Fruit fly (Drosophila melanogaster) whole organism, embryonic: ENCODE measurements around the gene MEP-1.

Experiments
- CG10431 ChIP-seq: fragments of 200-800 bp; sonication (Bioruptor generic); optimal IDR thresholded peaks from 3 replicates; lab custom pipeline; 2018; ENCODE audit warnings: missing biosample characterization, mild to moderate bottlenecking, missing genetic modification characterization
- CG10543 ChIP-seq: fragments of 200-800 bp; sonication (Bioruptor generic); optimal IDR thresholded peaks from 3 replicates; lab custom pipeline; 2017; ENCODE audit warnings: missing biosample characterization, mild to moderate bottlenecking, missing genetic modification characterization, moderate library complexity
- CG11085 ChIP-seq: fragments of 200-800 bp; sonication (Bioruptor generic); IDR thresholded peaks from 2 replicates; pipeline ENCODE4 v1.3.6; 2022; ENCODE audit warnings: missing biosample characterization, missing genetic modification characterization
- CG11247 ChIP-seq: fragments of 200-800 bp; sonication (Bioruptor generic); IDR thresholded peaks from 2 replicates; pipeline ENCODE4 v1.3.6; 2022; ENCODE audit warnings: missing biosample characterization, missing genetic modification characterization
- CG12391 ChIP-seq: fragments of 200-800 bp; sonication (Bioruptor generic); optimal IDR thresholded peaks from 3 replicates; lab custom pipeline; 2018; ENCODE audit warnings: missing biosample characterization, mild to moderate bottlenecking, missing genetic modification characterization, moderate library complexity
- CG12942 ChIP-seq: fragments of 200-800 bp; sonication (Bioruptor generic); optimal IDR thresholded peaks from 3 replicates; lab custom pipeline; 2016; ENCODE audit warnings: missing biosample characterization, missing genetic modification characterization
- CG14441 ChIP-seq: fragments of 200-800 bp; sonication (Bioruptor generic); IDR thresholded peaks from 2 replicates; pipeline ENCODE4 v1.3.6; 2022; ENCODE audit warnings: missing biosample characterization, missing genetic modification characterization
- CG14667 ChIP-seq: fragments of 200-800 bp; sonication (Bioruptor generic); IDR thresholded peaks from 2 replicates; pipeline ENCODE4 v1.3.6; 2022; ENCODE audit warnings: missing biosample characterization, missing genetic modification characterization
- CG17829 ChIP-seq: fragments of 200-800 bp; optimal IDR thresholded peaks from 2 replicates; lab custom pipeline; 2019; ENCODE audit warnings: missing biosample characterization, mild to moderate bottlenecking, missing genetic modification characterization, moderate library complexity
- CG2712 ChIP-seq: fragments of 200-800 bp; optimal IDR thresholded peaks from 3 replicates; lab custom pipeline; 2019; ENCODE audit warnings: missing biosample characterization, mild to moderate bottlenecking, missing genetic modification characterization, moderate library complexity
- CG3407 ChIP-seq: fragments of 200-800 bp; sonication (Bioruptor generic); optimal IDR thresholded peaks from 2 replicates; lab custom pipeline; 2018; ENCODE audit warnings: missing biosample characterization, mild to moderate bottlenecking, missing genetic modification characterization
- CG34224 ChIP-seq: fragments of 200-800 bp; sonication (Bioruptor generic); IDR thresholded peaks from 3 replicates; pipeline ENCODE4 v1.3.6; 2022; ENCODE audit warnings: missing biosample characterization, missing genetic modification characterization; ENCODE audit not compliant: partially characterized antibody
- CG34376 ChIP-seq: fragments of 200-800 bp; sonication (Bioruptor generic); optimal IDR thresholded peaks from 2 replicates; lab custom pipeline; 2018; ENCODE audit warnings: missing biosample characterization, mild to moderate bottlenecking, missing genetic modification characterization
- CG3847 ChIP-seq: fragments of 200-800 bp; sonication (Bioruptor generic); IDR thresholded peaks from 2 replicates; pipeline ENCODE4 v1.3.6; 2022; ENCODE audit warnings: missing biosample characterization, missing genetic modification characterization
- CG3995 ChIP-seq: fragments of 200-800 bp; sonication (Bioruptor generic); optimal IDR thresholded peaks from 3 replicates; lab custom pipeline; 2016; ENCODE audit warnings: missing biosample characterization, missing genetic modification characterization
- CG43689 ChIP-seq: fragments of 200-800 bp; sonication (Bioruptor generic); IDR thresholded peaks from 2 replicates; pipeline ENCODE4 v1.3.6; 2022; ENCODE audit warnings: missing biosample characterization, missing genetic modification characterization
- CG5245 ChIP-seq: fragments of 200-800 bp; sonication (Bioruptor generic); optimal IDR thresholded peaks from 3 replicates; lab custom pipeline; 2016; ENCODE audit warnings: missing biosample characterization, missing genetic modification characterization
- CG6654 ChIP-seq: fragments of 200-800 bp; sonication (Bioruptor generic); optimal IDR thresholded peaks from 2 replicates; lab custom pipeline; 2017; ENCODE audit warnings: missing biosample characterization, mild to moderate bottlenecking, missing genetic modification characterization
- CG7556 ChIP-seq: fragments of 200-800 bp; sonication (Bioruptor generic); optimal IDR thresholded peaks from 2 replicates; lab custom pipeline; 2017; ENCODE audit warnings: missing biosample characterization, mild to moderate bottlenecking, missing genetic modification characterization
- CG7928 ChIP-seq: fragments of 200-800 bp; sonication (Bioruptor generic); optimal IDR thresholded peaks from 2 replicates; lab custom pipeline; 2017; ENCODE audit warnings: missing biosample characterization, mild to moderate bottlenecking, missing genetic modification characterization
- Dbx ChIP-seq: fragments of 200-800 bp; sonication (Bioruptor generic); IDR thresholded peaks from 3 replicates; pipeline ENCODE4 v1.3.6; 2022; ENCODE audit warnings: missing biosample characterization, missing genetic modification characterization
- Hr39 ChIP-seq: fragments of >200 bp; optimal IDR thresholded peaks from 2 replicates; lab custom pipeline; 2017
- Hr51 ChIP-seq, 2 experiments: fragments of 200-800 bp; sonication (Bioruptor generic); optimal IDR thresholded peaks; 2 replicates in 1 of 2; 3 replicates in 1 of 2; lab custom pipeline; 2016 to 2018; ENCODE audit warnings: missing biosample characterization in 2 of 2, missing genetic modification characterization in 2 of 2, mild to moderate bottlenecking in 1 of 2, moderate library complexity in 1 of 2
- MESR4 ChIP-seq: fragments of 200-800 bp; sonication (Bioruptor generic); optimal IDR thresholded peaks from 2 replicates; lab custom pipeline; 2018; ENCODE audit warnings: missing biosample characterization, mild to moderate bottlenecking, missing genetic modification characterization, moderate library complexity
- NC2α ChIP-seq: fragments of 200-800 bp; sonication (Bioruptor generic); optimal IDR thresholded peaks from 2 replicates; lab custom pipeline; 2016; ENCODE audit warnings: missing biosample characterization, missing genetic modification characterization
- Nf-YA ChIP-seq: fragments of 200-800 bp; sonication (Bioruptor generic); IDR thresholded peaks from 2 replicates; pipeline ENCODE4 v1.3.6; 2022; ENCODE audit warnings: missing biosample characterization, missing genetic modification characterization
- NfI ChIP-seq: fragments of 200-800 bp; sonication (Bioruptor generic); optimal IDR thresholded peaks from 3 replicates; lab custom pipeline; 2018; ENCODE audit warnings: missing biosample characterization, mild to moderate bottlenecking, missing genetic modification characterization, moderate library complexity
- Ravus ChIP-seq: fragments of 200-800 bp; sonication (Bioruptor generic); IDR thresholded peaks from 2 replicates; pipeline ENCODE4 v1.3.6; 2022; ENCODE audit warnings: missing biosample characterization, missing genetic modification characterization
- Side ChIP-seq: fragments of 200-800 bp; sonication (Bioruptor generic); optimal IDR thresholded peaks from 2 replicates; lab custom pipeline; 2016; ENCODE audit warnings: missing biosample characterization, missing genetic modification characterization
- Sox102F ChIP-seq: fragments of 200-800 bp; sonication (Bioruptor generic); optimal IDR thresholded peaks from 2 replicates; lab custom pipeline; 2018; ENCODE audit warnings: missing biosample characterization, mild to moderate bottlenecking, missing genetic modification characterization, moderate library complexity
- Sry-δ ChIP-seq: fragments of 200-800 bp; sonication (Bioruptor generic); optimal IDR thresholded peaks from 2 replicates; lab custom pipeline; 2016; ENCODE audit warnings: missing biosample characterization, missing genetic modification characterization
- Ssrp ChIP-seq: fragments of 200-800 bp; sonication (Bioruptor generic); optimal IDR thresholded peaks from 2 replicates; lab custom pipeline; 2018; ENCODE audit warnings: missing biosample characterization, mild to moderate bottlenecking, missing genetic modification characterization, moderate library complexity
- ab ChIP-seq: fragments of 200-800 bp; sonication (Bioruptor generic); optimal IDR thresholded peaks from 2 replicates; lab custom pipeline; 2016; ENCODE audit warnings: missing biosample characterization, missing genetic modification characterization
- bsh ChIP-seq, 2 experiments: fragments of 200-800 bp; sonication (Bioruptor generic); optimal IDR thresholded peaks; 2 replicates each; lab custom pipeline; 2017 to 2018; ENCODE audit warnings: mild to moderate bottlenecking in 2 of 2, missing biosample characterization in 2 of 2, missing genetic modification characterization in 2 of 2, moderate library complexity in 1 of 2
- fd102C ChIP-seq: fragments of 200-800 bp; sonication (Bioruptor generic); optimal IDR thresholded peaks from 2 replicates; lab custom pipeline; 2018; ENCODE audit warnings: missing biosample characterization, mild to moderate bottlenecking, missing genetic modification characterization, moderate library complexity
- grn ChIP-seq: fragments of 200-800 bp; sonication (Bioruptor generic); optimal IDR thresholded peaks from 3 replicates; lab custom pipeline; 2017; ENCODE audit warnings: missing biosample characterization, missing genetic modification characterization
- gsb ChIP-seq: fragments of 200-800 bp; sonication (Bioruptor generic); IDR thresholded peaks from 2 replicates; pipeline ENCODE4 v1.3.6; 2022; ENCODE audit warnings: missing biosample characterization, missing genetic modification characterization
- hbn ChIP-seq: fragments of 200-800 bp; sonication (Bioruptor generic); IDR thresholded peaks from 2 replicates; pipeline ENCODE4 v1.3.6; 2022; ENCODE audit warnings: missing biosample characterization, missing genetic modification characterization; ENCODE audit not compliant: partially characterized antibody
- her ChIP-seq: fragments of 200-800 bp; sonication (Bioruptor generic); optimal IDR thresholded peaks from 2 replicates; lab custom pipeline; 2016; ENCODE audit warnings: missing biosample characterization, missing genetic modification characterization
- inv ChIP-seq: fragments of 200-800 bp; sonication (Bioruptor generic); IDR thresholded peaks from 2 replicates; pipeline ENCODE4 v1.3.6; 2022; ENCODE audit warnings: missing biosample characterization, missing genetic modification characterization; ENCODE audit not compliant: partially characterized antibody
- kay ChIP-seq: fragments of 200-800 bp; sonication (Bioruptor generic); optimal IDR thresholded peaks from 2 replicates; lab custom pipeline; 2016; ENCODE audit warnings: missing biosample characterization, missing genetic modification characterization
- lola ChIP-seq, 3 experiments: fragments of >200 bp in 2 of 3; fragments of 200-800 bp in 1 of 3; sonication (Bioruptor generic) in 1 of 3; optimal IDR thresholded peaks; 2 replicates each; lab custom pipeline; 2017 to 2019; ENCODE audit warnings: missing biosample characterization in 3 of 3, missing genetic modification characterization in 3 of 3, mild to moderate bottlenecking in 1 of 3, moderate library complexity in 1 of 3
- pum ChIP-seq: fragments of 200-800 bp; sonication (Bioruptor generic); optimal IDR thresholded peaks from 2 replicates; lab custom pipeline; 2016; ENCODE audit warnings: missing biosample characterization, missing genetic modification characterization
- ro ChIP-seq: fragments of 200-800 bp; sonication (Bioruptor generic); IDR thresholded peaks from 2 replicates; pipeline ENCODE4 v1.3.6; 2022; ENCODE audit warnings: missing biosample characterization, missing genetic modification characterization
- slp2 ChIP-seq: fragments of 200-800 bp; sonication (Bioruptor generic); optimal IDR thresholded peaks from 2 replicates; lab custom pipeline; 2016; ENCODE audit warnings: missing biosample characterization, missing genetic modification characterization
- sna ChIP-seq: fragments of 200-800 bp; sonication (Bioruptor generic); IDR thresholded peaks from 2 replicates; pipeline ENCODE4 v1.3.6; 2022; ENCODE audit warnings: missing biosample characterization, missing genetic modification characterization; ENCODE audit not compliant: partially characterized antibody
- tin ChIP-seq: fragments of 200-800 bp; sonication (Bioruptor generic); optimal IDR thresholded peaks from 3 replicates; lab custom pipeline; 2016; ENCODE audit warnings: missing biosample characterization, missing genetic modification characterization
- tna ChIP-seq: fragments of 200-800 bp; sonication (Bioruptor generic); IDR thresholded peaks from 2 replicates; pipeline ENCODE4 v1.3.6; 2022; ENCODE audit warnings: missing biosample characterization, missing genetic modification characterization; ENCODE audit not compliant: partially characterized antibody
- trem ChIP-seq: fragments of 200-800 bp; optimal IDR thresholded peaks from 3 replicates; lab custom pipeline; 2019; ENCODE audit warnings: missing biosample characterization, mild to moderate bottlenecking, missing genetic modification characterization, moderate library complexity
- wdn ChIP-seq: fragments of 200-800 bp; sonication (Bioruptor generic); IDR thresholded peaks from 2 replicates; pipeline ENCODE4 v1.3.6; 2022; ENCODE audit warnings: missing biosample characterization, missing genetic modification characterization
- wor ChIP-seq: fragments of 200-800 bp; sonication (Bioruptor generic); IDR thresholded peaks from 2 replicates; pipeline ENCODE4 v1.3.6; 2022; ENCODE audit warnings: missing biosample characterization, missing genetic modification characterization

Gene MEP-1

dm6 chr3L:2631406-2631805 lies at the start of gene MEP-1, which contains the start of gene CG42245 (continued):
- TF ChIP-seq pum (peak; percentile 37), CG43689 (GFP tag; lab: Robert Waterston, UW) (no peak), MESR4 (GFP tag; lab: Kevin White, UChicago) (peak; percentile 46), slp2 (no peak), trem (tag; lab: Kevin White, UChicago) (peak; percentile 93), Sry-δ (peak; percentile 70), CG11247 (GFP tag; lab: Robert Waterston, UW) (no peak), bsh (GFP tag; optimal IDR thresholded peaks at IDR 0.05; lab: Kevin White, UChicago) (peak in 1 of 2 experiments; percentile 53), Hr39 (lab: Kevin White, UChicago) (no peak), CG17829 (tag; lab: Kevin White, UChicago) (peak; percentile 59), CG6654 (GFP tag; lab: Kevin White, UChicago) (no peak), sna (GFP tag; lab: Robert Waterston, UW) (peak; percentile 61), tin (GFP tag; lab: Kevin White, UChicago) (peak; percentile 60), ro (GFP tag; lab: Robert Waterston, UW) (no peak), Ravus (GFP tag; lab: Robert Waterston, UW) (no peak), Sox102F (GFP tag; lab: Kevin White, UChicago) (peak; percentile 40), CG14667 (GFP tag; lab: Robert Waterston, UW) (no peak), CG34376 (GFP tag; lab: Kevin White, UChicago) (peak; percentile 19), ab (GFP tag; lab: Kevin White, UChicago) (no peak), CG34224 (GFP tag; lab: Robert Waterston, UW) (peak; percentile 41; the same call in 1 of the 3 replicates), CG12391 (tag; lab: Kevin White, UChicago) (peak; percentile 70), kay (GFP tag; lab: Kevin White, UChicago) (peak; percentile 42), CG10543 (GFP tag; lab: Kevin White, UChicago) (peak; percentile 45), CG5245 (peak; percentile 26), wdn (GFP tag; lab: Robert Waterston, UW) (no peak), CG7928 (no peak), grn (no peak), lola (GFP tag; optimal IDR thresholded peaks at IDR 0.05; lab: Kevin White, UChicago) (peak in 1 of 3 experiments; percentile 32), Hr51 (GFP tag; optimal IDR thresholded peaks at IDR 0.05; lab: Kevin White, UChicago) (peak; percentile 26 to 55), CG10431 (GFP tag; lab: Kevin White, UChicago) (peak; percentile 8), Nf-YA (GFP tag; lab: Robert Waterston, UW) (no peak), CG3407 (GFP tag; lab: Kevin White, UChicago) (peak; percentile 16), gsb (no peak), CG11085 (GFP tag; lab: Robert Waterston, UW) (no peak), fd102C (GFP tag; lab: Kevin White, UChicago) (no peak), inv (peak; percentile 43; the same call in 1 of the 2 replicates), CG2712 (peak; percentile 63), Dbx (GFP tag; lab: Robert Waterston, UW) (peak; percentile 22; the same call in 1 of the 3 replicates), hbn (GFP tag; lab: Robert Waterston, UW) (peak; percentile 53), CG12942 (GFP tag; lab: Kevin White, UChicago) (peak; percentile 57), CG7556 (peak; percentile 11), CG14441 (GFP tag; lab: Robert Waterston, UW) (no peak), her (GFP tag; lab: Kevin White, UChicago) (peak; percentile 16), wor (no peak), tna (GFP tag; lab: Robert Waterston, UW) (0 out of 2 replicates have a peak, but pooled peaks have one; percentile 61), CG3995 (GFP tag; lab: Kevin White, UChicago) (peak; percentile 34), CG3847 (GFP tag; lab: Robert Waterston, UW) (peak; percentile 71), NC2α (GFP tag; lab: Kevin White, UChicago) (peak; percentile 41), Side (GFP tag; lab: Kevin White, UChicago) (peak; percentile 46), Ssrp (tag; lab: Kevin White, UChicago) (peak; percentile 16), NfI (GFP tag; lab: Kevin White, UChicago) (peak; percentile 45)
